2 worm cellular contexts compared by ENCODE assay signal in the genomic region with DNA sequence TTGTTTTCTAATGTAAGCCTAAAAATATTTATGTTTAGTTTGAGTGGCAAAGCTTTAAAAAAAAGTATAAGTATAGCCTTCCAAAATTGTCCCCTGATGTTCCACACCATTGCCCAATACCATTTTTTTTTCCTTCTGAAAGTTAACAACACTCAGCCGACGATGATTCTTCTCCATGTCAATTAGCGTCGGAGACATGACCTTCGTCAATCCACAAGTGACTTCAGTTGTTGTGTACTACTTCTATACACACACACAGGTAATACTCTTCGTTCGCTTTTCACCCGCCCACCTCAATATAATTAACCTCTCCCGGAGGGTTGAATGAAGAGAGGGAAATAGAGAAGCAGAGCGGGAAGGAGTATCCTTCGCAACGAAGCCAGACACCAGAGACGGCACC.
A peak's percentile ranks its signal among the peaks of the same experiment; 100 is the strongest.
TF ChIP-seq lines count a peak whose summit lies in the region.

TSS of gene cutl-24 (plus strand) at position 301 of the 400 bp plus-strand sequence.

TF ChIP-seq in whole organism, L1 larva, 84 proteins besides CTCF, POLR2A, EP300 and RAD21:
- no peak for TF ChIP-seq hlh-17 (GFP tag; optimal IDR thresholded peaks at IDR 0.05; lab: Kevin White, UChicago; ENCODE audit: borderline replicate concordance)
- no peak for TF ChIP-seq lin-13 (GFP tag; optimal IDR thresholded peaks at IDR 0.05; lab: Kevin White, UChicago)
- TF ChIP-seq blmp-1 (tag; optimal IDR thresholded peaks at IDR 0.05; lab: Kevin White, UChicago): peak; percentile 18
- peak; percentile 61 for TF ChIP-seq nhr-85 (tag; lab: Kevin White, UChicago)

TF ChIP-seq in whole organism, L3 larva, 47 proteins besides CTCF, POLR2A, EP300 and RAD21:
- TF ChIP-seq mml-1 (tag; optimal IDR thresholded peaks at IDR 0.05; lab: Kevin White, UChicago): no peak
- TF ChIP-seq elt-2 (tag; optimal IDR thresholded peaks at IDR 0.05; lab: Kevin White, UChicago): peak; percentile 2
TF ChIP-seq in whole organism, L3 larva: peak in this region for 1.

Comparison
In these comparisons a context has a peak if more than half of its experiments do, and no peak if none do; other contexts are left out.
1. Of the 26 proteins assayed by ChIP-seq in both whole organism, L1 larva and whole organism, L3 larva: peak only in whole organism, L1 larva: none; only in whole organism, L3 larva: elt-2; in both: none; in neither: 25.